Worm (Caenorhabditis elegans) whole organism, mixed stage, embryonic: Measurements from ENCODE around the gene skr-7.

Experiments used
- ceh-83 ChIP-seq: fragments of 200-800 bp; sonication (Bioruptor generic); optimal IDR thresholded peaks from 2 replicates; lab custom pipeline; 2018; ENCODE audit warnings: mild to moderate bottlenecking, missing genetic modification characterization, missing compliant biosample characterization
- ces-1 ChIP-seq: fragments of 150-350 bp; optimal IDR thresholded peaks from 2 replicates; lab custom pipeline; 2014; ENCODE audit warnings: missing biosample characterization, missing genetic modification reagents, missing genetic modification characterization
- pha-4 ChIP-seq: fragments of 150-350 bp; optimal IDR thresholded peaks from 2 replicates; lab custom pipeline; 2018; ENCODE audit warnings: missing biosample characterization, missing genetic modification reagents, missing genetic modification characterization
- unc-62 ChIP-seq: fragments of 150-350 bp; optimal IDR thresholded peaks from 2 replicates; lab custom pipeline; 2014; ENCODE audit warnings: missing biosample characterization, missing genetic modification reagents, missing genetic modification characterization

- TF ChIP-seq pha-4: no peak
- TF ChIP-seq ceh-83 (GFP tag; lab: Kevin White, UChicago): no peak
- no peak for TF ChIP-seq unc-62
- no peak for TF ChIP-seq ces-1 (GFP tag; lab: Kevin White, UChicago)
Observed at ce11 chrV:4437215-4437614, 15.0 kb downstream of the skr-7 start.
